Fruit fly (Drosophila melanogaster): ENCODE results near the gene CG42747.

Gene CG42747

dm6 chr3L:6392443-6392842, 7.9 kb upstream of the CG42747 start:
- TF ChIP-seq Myc (optimal IDR thresholded peaks at IDR 0.05) (no peak), psq (optimal IDR thresholded peaks at IDR 0.05) (no peak)

DNA sequence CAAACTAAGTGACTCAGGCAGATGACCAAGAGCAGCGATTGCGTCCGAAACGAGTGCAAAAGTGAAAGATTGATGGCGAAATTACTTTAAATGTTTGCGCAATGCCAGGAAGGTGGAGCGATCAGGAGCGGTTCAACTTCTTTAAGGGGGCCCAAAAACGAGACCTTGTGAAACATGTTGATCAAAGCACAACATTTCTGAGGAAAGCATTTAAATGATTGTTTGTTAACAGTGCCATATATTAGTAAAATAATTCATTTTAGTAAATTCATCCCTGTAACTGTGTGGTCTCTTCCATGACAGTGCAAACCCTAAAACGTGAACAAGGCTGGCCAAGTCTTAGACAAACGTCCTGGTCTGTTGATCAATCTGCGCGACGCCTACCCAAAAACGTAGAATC, 4.5 kb upstream of the CG42747 start:
- TF ChIP-seq h (optimal IDR thresholded peaks at IDR 0.05): no peak
- TF ChIP-seq Myc (optimal IDR thresholded peaks at IDR 0.05): no peak
- no peak for TF ChIP-seq psq (optimal IDR thresholded peaks at IDR 0.05)
- no peak for TF ChIP-seq insv (optimal IDR thresholded peaks at IDR 0.05)
- TF ChIP-seq Sin3A (optimal IDR thresholded peaks at IDR 0.05): no peak
- TF ChIP-seq ttk (optimal IDR thresholded peaks at IDR 0.05): no peak

- TF ChIP-seq psq (optimal IDR thresholded peaks at IDR 0.05): no peak
Measured at dm6 chr3L:6397835-6398234, 2.6 kb upstream of the CG42747 start.

DNA sequence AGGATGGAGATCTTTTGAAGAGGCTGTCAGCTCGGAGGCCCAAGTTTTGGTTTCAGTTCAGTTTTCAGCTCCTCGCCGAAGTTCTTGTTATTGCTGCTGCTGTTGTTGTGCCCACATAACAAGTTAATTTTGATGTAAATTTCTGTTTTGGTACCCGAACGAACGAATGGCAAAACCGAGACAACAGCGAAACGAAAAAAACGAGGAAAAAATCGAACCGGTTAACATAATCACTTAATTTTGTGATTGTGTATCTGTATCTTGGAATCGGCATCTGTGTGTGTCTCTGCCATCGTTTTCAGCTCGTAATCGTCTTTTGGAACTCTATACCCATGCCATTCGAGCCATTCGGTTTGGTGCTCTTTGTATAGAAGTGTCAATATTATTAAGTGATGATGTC, 3.7 kb downstream of the CG42747 start:
- TF ChIP-seq insv (optimal IDR thresholded peaks at IDR 0.05): no peak
- no peak for TF ChIP-seq h (optimal IDR thresholded peaks at IDR 0.05)
- no peak for TF ChIP-seq ttk (optimal IDR thresholded peaks at IDR 0.05)
- TF ChIP-seq Myc (optimal IDR thresholded peaks at IDR 0.05): no peak
- TF ChIP-seq Sin3A (optimal IDR thresholded peaks at IDR 0.05): no peak
- TF ChIP-seq psq (optimal IDR thresholded peaks at IDR 0.05): no peak

DNA sequence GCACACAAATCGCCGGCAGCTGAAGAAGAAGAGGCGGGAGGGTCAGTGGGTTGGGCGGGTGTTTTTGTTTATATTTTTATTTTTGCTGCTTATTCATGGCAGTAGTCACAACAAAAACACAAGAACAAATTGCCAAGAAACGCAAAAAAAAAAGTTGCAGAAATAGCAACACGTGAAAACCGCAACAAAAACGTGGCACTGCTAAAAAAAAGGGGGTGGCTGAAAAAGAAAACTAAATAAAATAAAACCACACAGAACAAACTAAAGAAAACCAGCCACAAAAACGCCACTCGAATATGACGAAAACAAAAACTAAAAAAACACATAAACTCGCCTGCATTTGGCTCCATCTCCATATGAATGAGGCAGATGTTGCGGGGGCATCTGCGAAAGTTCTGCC, 4.5 kb downstream of the CG42747 start:
- TF ChIP-seq ttk (optimal IDR thresholded peaks at IDR 0.05): no peak
- TF ChIP-seq insv (optimal IDR thresholded peaks at IDR 0.05): no peak
- no peak for TF ChIP-seq h (optimal IDR thresholded peaks at IDR 0.05)
- TF ChIP-seq Sin3A (optimal IDR thresholded peaks at IDR 0.05): no peak
- TF ChIP-seq Myc (optimal IDR thresholded peaks at IDR 0.05): no peak
- TF ChIP-seq psq (optimal IDR thresholded peaks at IDR 0.05): no peak

DNA sequence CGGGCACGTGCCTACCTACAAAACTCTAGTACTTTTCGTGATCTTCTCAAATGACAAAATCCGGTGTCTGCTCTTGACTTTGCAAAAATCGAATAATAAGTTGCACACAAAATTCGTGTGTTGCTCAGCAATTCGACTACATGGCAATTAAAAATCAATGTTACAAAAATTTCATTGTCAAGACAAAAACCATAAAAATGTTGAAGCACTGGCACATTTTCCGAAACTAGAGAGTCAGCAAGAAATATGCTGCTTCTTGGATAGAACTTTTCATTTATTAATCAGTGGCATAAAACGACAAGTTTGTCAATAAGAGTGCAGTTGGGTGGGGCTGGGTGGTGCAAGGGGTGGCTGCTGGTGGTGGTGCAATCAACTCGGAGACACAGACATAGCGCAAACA, 36.8 kb downstream of the CG42747 start:
- TF ChIP-seq psq (optimal IDR thresholded peaks at IDR 0.05) (no peak), insv (optimal IDR thresholded peaks at IDR 0.05) (no peak), ttk (optimal IDR thresholded peaks at IDR 0.05) (no peak), Sin3A (optimal IDR thresholded peaks at IDR 0.05) (no peak), h (optimal IDR thresholded peaks at IDR 0.05) (no peak), Myc (optimal IDR thresholded peaks at IDR 0.05) (no peak)

dm6 chr3L:6439713-6440461, 39.5 kb downstream of the CG42747 start:
- TF ChIP-seq ttk (optimal IDR thresholded peaks at IDR 0.05) (no peak), Sin3A (optimal IDR thresholded peaks at IDR 0.05) (no peak), psq (optimal IDR thresholded peaks at IDR 0.05) (no peak), h (optimal IDR thresholded peaks at IDR 0.05) (no peak), Myc (optimal IDR thresholded peaks at IDR 0.05) (no peak), insv (optimal IDR thresholded peaks at IDR 0.05) (no peak)

DNA sequence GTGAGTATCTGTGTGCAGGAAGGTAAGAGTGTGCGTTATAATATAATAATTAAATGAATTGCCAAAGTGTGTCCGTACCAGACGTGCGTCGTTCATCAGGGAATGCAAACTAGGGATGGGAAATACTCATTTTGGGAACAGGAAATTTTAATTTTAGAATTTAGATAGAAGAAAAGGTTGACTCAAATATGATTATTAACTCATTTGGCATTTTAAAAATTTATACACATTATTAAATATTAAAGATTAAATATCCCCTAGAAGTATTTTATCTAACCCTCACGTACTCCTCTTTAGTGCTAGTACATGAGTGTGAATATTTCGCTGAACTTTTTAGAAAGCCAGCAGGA, 40.0 kb downstream of the CG42747 start:
- no peak for TF ChIP-seq h (optimal IDR thresholded peaks at IDR 0.05)
- no peak for TF ChIP-seq Myc (optimal IDR thresholded peaks at IDR 0.05)
- TF ChIP-seq insv (optimal IDR thresholded peaks at IDR 0.05): no peak
- no peak for TF ChIP-seq ttk (optimal IDR thresholded peaks at IDR 0.05)
- TF ChIP-seq Sin3A (optimal IDR thresholded peaks at IDR 0.05): no peak
- TF ChIP-seq psq (optimal IDR thresholded peaks at IDR 0.05): no peak

DNA sequence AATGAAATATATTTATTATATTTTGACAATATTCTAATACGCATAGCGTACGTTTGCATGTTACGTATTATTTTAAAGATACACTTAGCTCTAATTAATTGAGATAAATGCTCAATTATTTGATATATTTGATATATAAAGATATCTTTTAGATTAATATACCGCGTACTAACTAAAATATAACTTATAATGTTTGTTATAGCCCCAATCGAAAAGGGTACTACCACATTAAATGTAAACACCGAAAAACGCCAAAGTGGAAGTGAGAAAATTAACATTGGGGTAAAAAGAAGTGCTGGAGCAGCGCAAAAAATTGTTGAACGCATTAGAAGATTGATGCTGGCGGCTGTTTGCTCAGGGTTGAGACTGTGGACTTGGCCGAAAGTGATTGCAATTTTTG, 42.8 kb downstream of the CG42747 start:
- TF ChIP-seq psq (optimal IDR thresholded peaks at IDR 0.05): no peak
- no peak for TF ChIP-seq insv (optimal IDR thresholded peaks at IDR 0.05)
- no peak for TF ChIP-seq ttk (optimal IDR thresholded peaks at IDR 0.05)
- TF ChIP-seq Sin3A (optimal IDR thresholded peaks at IDR 0.05): no peak
- no peak for TF ChIP-seq h (optimal IDR thresholded peaks at IDR 0.05)
- TF ChIP-seq Myc (optimal IDR thresholded peaks at IDR 0.05): no peak

DNA sequence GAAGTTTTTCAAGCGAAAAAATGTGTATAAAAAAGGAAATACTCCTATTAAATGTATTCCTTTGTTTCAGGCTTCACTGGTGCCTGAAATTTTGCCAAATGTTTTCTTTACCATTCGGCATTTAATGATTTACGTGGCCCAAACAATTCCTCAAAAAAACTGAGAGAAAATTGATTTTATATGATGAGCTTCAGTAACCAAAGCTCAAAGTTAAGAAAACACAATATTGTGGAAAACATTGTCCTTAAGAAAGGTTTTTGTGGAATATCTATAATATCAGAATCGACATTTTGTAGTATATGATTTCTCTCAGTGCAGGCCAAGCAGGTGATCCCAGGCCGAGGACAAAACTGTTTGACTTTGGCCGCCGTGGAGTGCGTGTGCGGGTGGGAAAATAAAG, 46.2 kb downstream of the CG42747 start:
- no peak for TF ChIP-seq h (optimal IDR thresholded peaks at IDR 0.05)

DNA sequence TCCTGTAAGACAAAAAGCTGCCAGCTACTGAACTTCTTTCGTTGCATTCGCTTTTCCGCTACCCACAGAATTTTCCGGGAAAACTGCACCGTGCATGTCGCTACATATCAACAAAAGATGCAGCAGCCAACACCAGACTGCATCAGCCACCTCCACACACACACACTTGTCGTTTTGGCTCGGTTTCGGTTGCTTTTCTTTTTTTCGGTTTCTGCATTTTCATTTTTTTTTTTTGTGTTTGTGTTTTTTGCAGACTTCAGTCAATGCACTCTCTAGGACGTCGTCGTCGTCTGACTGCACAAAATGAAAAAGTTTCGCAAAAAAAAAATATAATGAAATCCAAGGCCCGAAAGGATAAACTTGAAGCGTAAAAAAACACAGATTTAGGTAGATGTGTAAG, 46.8 kb downstream of the CG42747 start:
- TF ChIP-seq h (optimal IDR thresholded peaks at IDR 0.05) (no peak), psq (optimal IDR thresholded peaks at IDR 0.05) (no peak), Myc (optimal IDR thresholded peaks at IDR 0.05) (no peak), Sin3A (optimal IDR thresholded peaks at IDR 0.05) (no peak), ttk (optimal IDR thresholded peaks at IDR 0.05) (no peak), insv (optimal IDR thresholded peaks at IDR 0.05) (no peak)

DNA sequence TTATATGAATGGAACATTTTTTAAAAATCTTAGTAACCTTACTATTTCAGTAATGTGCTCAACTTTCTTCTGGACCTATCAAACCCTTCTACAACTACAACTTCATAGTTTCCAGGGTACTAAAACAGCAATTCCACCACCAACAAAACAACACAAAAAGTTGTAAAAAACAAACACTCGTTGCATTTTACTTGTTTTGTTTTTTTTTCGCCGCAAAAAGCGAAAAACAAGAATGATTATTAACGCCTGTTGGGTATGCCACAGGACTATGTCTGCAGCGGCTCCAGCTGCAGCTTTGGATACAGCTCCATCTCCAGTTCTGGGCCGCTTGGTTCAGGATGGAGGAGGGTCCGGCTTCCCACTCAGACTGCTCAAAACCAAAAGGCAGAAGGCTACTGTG, 47.3 kb downstream of the CG42747 start:
- TF ChIP-seq h (optimal IDR thresholded peaks at IDR 0.05): no peak

DNA sequence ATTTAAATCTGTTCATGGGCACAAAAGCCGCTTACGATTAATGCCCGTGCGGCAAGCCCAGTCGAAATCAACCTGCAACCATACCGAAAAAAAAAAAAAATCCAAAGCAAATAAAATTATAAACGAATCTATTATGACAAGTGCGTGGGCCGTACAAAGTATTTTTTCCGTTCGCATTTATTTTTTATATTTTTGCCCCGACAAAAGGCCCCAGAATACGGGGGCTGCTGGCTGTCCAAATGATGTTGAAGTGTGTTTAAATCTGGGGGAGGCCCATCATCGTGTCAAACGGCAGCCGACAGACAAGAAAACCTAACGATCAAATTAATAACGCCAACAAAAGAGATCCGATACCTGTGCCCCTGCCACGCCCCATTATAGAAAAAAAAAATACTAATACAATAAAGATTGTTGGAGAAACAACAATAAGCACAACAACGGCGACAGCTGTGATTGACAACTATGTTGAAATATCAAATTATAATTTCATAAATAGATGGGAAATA, 48.8 kb downstream of the CG42747 start:
- TF ChIP-seq ttk (optimal IDR thresholded peaks at IDR 0.05) (no peak), Sin3A (optimal IDR thresholded peaks at IDR 0.05) (no peak), Myc (optimal IDR thresholded peaks at IDR 0.05) (no peak), psq (optimal IDR thresholded peaks at IDR 0.05) (no peak), h (optimal IDR thresholded peaks at IDR 0.05) (no peak), insv (optimal IDR thresholded peaks at IDR 0.05) (no peak)

DNA sequence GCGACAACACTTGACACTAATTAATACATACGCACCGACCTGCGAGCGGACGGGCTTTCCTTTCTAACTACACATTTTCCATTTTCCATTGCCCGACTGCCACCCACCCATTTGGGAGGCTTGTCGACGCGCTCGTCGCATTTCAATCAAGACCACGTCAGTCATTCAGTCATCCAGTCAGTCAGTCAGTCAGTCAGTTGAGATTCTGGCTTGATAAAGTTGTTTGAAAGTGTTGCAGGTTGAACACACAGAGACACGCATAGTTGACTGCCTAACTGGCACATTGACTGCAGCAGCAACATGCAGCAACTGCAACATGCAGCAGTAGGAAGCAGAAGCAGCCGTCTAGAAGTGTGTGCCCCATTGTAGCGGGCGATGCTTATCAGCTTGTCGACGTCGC, 51.2 kb downstream of the CG42747 start:
- TF ChIP-seq insv (optimal IDR thresholded peaks at IDR 0.05) (no peak), psq (optimal IDR thresholded peaks at IDR 0.05) (no peak), Myc (optimal IDR thresholded peaks at IDR 0.05) (no peak), ttk (optimal IDR thresholded peaks at IDR 0.05) (no peak), Sin3A (optimal IDR thresholded peaks at IDR 0.05) (no peak), h (optimal IDR thresholded peaks at IDR 0.05) (no peak)
